Worm (Caenorhabditis elegans) whole organism, L4 larva: Measurements from ENCODE around the gene nhr-139.

ENCODE experiments used
- cey-2 ChIP-seq: sonication (generic microtip); optimal IDR thresholded peaks from 3 replicates; lab custom pipeline; 2017; ENCODE audit warnings: missing genetic modification characterization, mild to moderate bottlenecking, missing compliant biosample characterization, antibody characterized with exemption, borderline replicate concordance; ENCODE audit not compliant: insufficient read depth
- dpl-1 ChIP-seq: fragments of 150-350 bp; optimal IDR thresholded peaks from 2 replicates; lab custom pipeline; 2014; ENCODE audit warnings: missing biosample characterization, missing genetic modification reagents, missing genetic modification characterization
- duxl-1 ChIP-seq: sonication (generic microtip); optimal IDR thresholded peaks from 2 replicates; lab custom pipeline; 2016; ENCODE audit warnings: mild to moderate bottlenecking, missing genetic modification characterization, moderate library complexity, missing compliant biosample characterization; ENCODE audit not compliant: poor library complexity
- madf-9 ChIP-seq: fragments of 200-800 bp; sonication (Bioruptor generic); conservative IDR thresholded peaks from 2 replicates; pipeline ENCODE4 v1.3.6; 2022; ENCODE audit warnings: missing genetic modification reagents, missing genetic modification characterization, missing compliant biosample characterization
- nhr-11 ChIP-seq: fragments of 150-350 bp; optimal IDR thresholded peaks from 2 replicates; lab custom pipeline; 2014; ENCODE audit warnings: missing biosample characterization, missing genetic modification characterization
- pha-4 ChIP-seq, 2 experiments: fragments of 150-350 bp in 1 of 2; fragments of 200-800 bp in 1 of 2; sonication (Bioruptor generic) in 1 of 2; IDR thresholded peaks in 1 of 2; optimal IDR thresholded peaks in 1 of 2; 2 replicates each; pipeline versions ENCODE4 v1.3.6 to Lab custom; 2014 to 2022; ENCODE audit warnings: missing genetic modification characterization in 2 of 2, missing genetic modification reagents in 2 of 2, missing biosample characterization in 1 of 2, missing compliant biosample characterization in 1 of 2

DNA sequence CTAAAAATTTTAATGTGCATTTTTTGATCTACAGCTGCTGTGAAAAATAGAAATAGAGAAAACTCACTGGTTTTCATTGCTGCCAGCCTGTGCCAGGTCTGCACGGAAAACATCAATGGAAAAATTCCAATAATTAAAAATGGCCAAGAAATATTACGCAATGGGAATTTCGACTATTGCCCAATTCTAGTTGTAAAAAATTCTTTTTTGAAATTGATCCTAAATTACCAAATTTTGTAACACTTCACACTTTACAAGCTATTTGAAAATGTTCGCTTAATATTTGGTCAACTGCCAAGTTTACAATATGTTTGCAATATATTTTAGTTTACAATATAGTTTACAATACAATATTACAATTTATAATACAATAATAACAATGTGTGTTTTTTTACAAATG is 13.2 kb upstream of the nhr-139 start:
- TF ChIP-seq dpl-1 (GFP tag; lab: Kevin White, UChicago) (no peak), nhr-11 (tag; lab: Kevin White, UChicago) (no peak), cey-2 (tag; lab: Kevin White, UChicago) (no peak), duxl-1 (no peak), madf-9 (GFP tag; lab: Robert Waterston, UW) (no peak), pha-4 (GFP tag; IDR thresholded peaks at IDR 0.05; lab: Robert Waterston, UW) (no peak), pha-4 (tag; optimal IDR thresholded peaks at IDR 0.05; lab: Kevin White, UChicago) (no peak)
